Worm (Caenorhabditis elegans): ENCODE data around the gene skr-9.

DNA sequence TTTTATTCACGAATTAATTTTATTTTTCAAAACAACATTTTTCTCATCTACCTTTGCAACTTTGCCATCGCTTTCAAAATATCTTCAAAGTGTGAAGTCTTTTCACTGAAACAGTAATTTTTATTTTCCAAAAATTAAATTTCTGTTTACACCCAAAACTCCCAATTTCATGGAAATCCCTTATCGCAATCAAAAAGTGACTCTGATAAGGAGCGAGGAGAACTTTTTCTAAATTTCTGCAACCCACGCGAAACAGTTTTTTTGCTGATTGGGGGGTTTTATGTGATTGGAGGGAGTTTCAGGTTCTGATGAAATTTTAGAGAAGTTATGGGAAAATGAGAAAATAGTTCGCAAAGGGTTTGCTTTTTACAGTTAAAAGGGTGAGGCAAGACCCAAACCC lies 16.2 kb downstream of the skr-9 start:
- TF ChIP-seq cog-1 (tag; optimal IDR thresholded peaks at IDR 0.05): no peak
- TF ChIP-seq tab-1 (GFP tag; IDR thresholded peaks at IDR 0.05): no peak
- no peak for TF ChIP-seq ref-1 (GFP tag; conservative IDR thresholded peaks at IDR 0.05)
